Worm (Caenorhabditis elegans) whole organism, L2 larva: ENCODE results near the gene sedl-1.

Experiments used
- C34F6.9 ChIP-seq: fragments of 150-350 bp; optimal IDR thresholded peaks from 2 replicates; lab custom pipeline; 2014; ENCODE audit warnings: missing biosample characterization, missing genetic modification characterization
- F13H6.1 ChIP-seq: sonication (generic microtip); optimal IDR thresholded peaks from 2 replicates; lab custom pipeline; 2016; ENCODE audit warnings: missing genetic modification characterization, missing compliant biosample characterization
- R02D3.7 ChIP-seq: fragments of 150-350 bp; optimal IDR thresholded peaks from 2 replicates; lab custom pipeline; 2014; ENCODE audit warnings: missing biosample characterization, missing genetic modification characterization
- Y55F3AM.14 ChIP-seq: fragments of 200-800 bp; sonication (Bioruptor generic); optimal IDR thresholded peaks from 2 replicates; lab custom pipeline; 2018; ENCODE audit warnings: mild to moderate bottlenecking, missing genetic modification characterization, missing compliant biosample characterization
- ZK546.5 ChIP-seq: sonication (generic microtip); optimal IDR thresholded peaks from 2 replicates; lab custom pipeline; 2017; ENCODE audit warnings: missing biosample characterization, missing genetic modification characterization
- alr-1 ChIP-seq: fragments of 150-350 bp; optimal IDR thresholded peaks from 2 replicates; lab custom pipeline; 2014; ENCODE audit warnings: missing biosample characterization, missing genetic modification characterization
- aly-2 ChIP-seq: fragments of 150-350 bp; optimal IDR thresholded peaks from 2 replicates; lab custom pipeline; 2014; ENCODE audit warnings: missing biosample characterization, missing genetic modification characterization
- ama-1 ChIP-seq: fragments of 150-350 bp; optimal IDR thresholded peaks from 2 replicates; lab custom pipeline; 2018; ENCODE audit warnings: inconsistent platforms
- blmp-1 ChIP-seq: sonication (generic microtip); optimal IDR thresholded peaks from 2 replicates; lab custom pipeline; 2017; ENCODE audit warnings: missing genetic modification characterization, mild to moderate bottlenecking, missing compliant biosample characterization, antibody characterized with exemption, moderate library complexity; ENCODE audit not compliant: insufficient read depth
- ceh-16 ChIP-seq: fragments of 150-350 bp; optimal IDR thresholded peaks from 2 replicates; lab custom pipeline; 2014; ENCODE audit warnings: missing biosample characterization, missing genetic modification characterization
- ceh-82 ChIP-seq: fragments of 150-350 bp; optimal IDR thresholded peaks from 2 replicates; lab custom pipeline; 2014; ENCODE audit warnings: missing biosample characterization, missing genetic modification characterization
- crh-2 ChIP-seq: sonication (generic microtip); optimal IDR thresholded peaks from 2 replicates; lab custom pipeline; 2017; ENCODE audit warnings: missing biosample characterization, missing genetic modification characterization
- dmd-4 ChIP-seq: sonication (generic microtip); optimal IDR thresholded peaks from 2 replicates; lab custom pipeline; 2017; ENCODE audit warnings: missing biosample characterization, missing genetic modification characterization
- egl-27 ChIP-seq: sonication (generic microtip); optimal IDR thresholded peaks from 3 replicates; lab custom pipeline; 2017; ENCODE audit warnings: missing biosample characterization, missing genetic modification reagents, missing genetic modification characterization
- elt-1 ChIP-seq: fragments of 150-350 bp; optimal IDR thresholded peaks from 2 replicates; lab custom pipeline; 2014; ENCODE audit warnings: missing biosample characterization, missing genetic modification characterization
- elt-3 ChIP-seq: sonication (generic microtip); optimal IDR thresholded peaks from 2 replicates; lab custom pipeline; 2017; ENCODE audit warnings: missing biosample characterization, missing genetic modification characterization
- fos-1 ChIP-seq: fragments of 150-350 bp; optimal IDR thresholded peaks from 2 replicates; lab custom pipeline; 2014; ENCODE audit warnings: missing biosample characterization, missing genetic modification characterization
- gmeb-1 ChIP-seq: fragments of 150-350 bp; optimal IDR thresholded peaks from 2 replicates; lab custom pipeline; 2014; ENCODE audit warnings: missing biosample characterization, missing genetic modification characterization
- lin-11 ChIP-seq: fragments of 150-350 bp; sonication (generic microtip); optimal IDR thresholded peaks from 2 replicates; lab custom pipeline; 2014; ENCODE audit warnings: missing biosample characterization, missing genetic modification characterization, inconsistent platforms, mixed read lengths
- lin-13 ChIP-seq: fragments of 150-350 bp; optimal IDR thresholded peaks from 2 replicates; lab custom pipeline; 2014; ENCODE audit warnings: missing biosample characterization, missing genetic modification reagents, missing genetic modification characterization
- lin-39 ChIP-seq: fragments of 150-350 bp; optimal IDR thresholded peaks from 2 replicates; lab custom pipeline; 2014; ENCODE audit warnings: missing biosample characterization, missing genetic modification reagents, missing genetic modification characterization
- lsy-2 ChIP-seq, 2 experiments: fragments of 150-350 bp in 1 of 2; sonication (generic microtip) in 1 of 2; optimal IDR thresholded peaks; 2 replicates each; lab custom pipeline; 2014 to 2017; ENCODE audit warnings: missing biosample characterization in 2 of 2, missing genetic modification characterization in 2 of 2
- mab-5 ChIP-seq: fragments of 150-350 bp; optimal IDR thresholded peaks from 2 replicates; lab custom pipeline; 2014; ENCODE audit warnings: missing biosample characterization, missing genetic modification characterization
- mbf-1 ChIP-seq: sonication (generic microtip); optimal IDR thresholded peaks from 2 replicates; lab custom pipeline; 2017; ENCODE audit warnings: missing biosample characterization, missing genetic modification characterization
- mdl-1 ChIP-seq, 2 experiments: fragments of 150-350 bp in 1 of 2; sonication (generic microtip) in 1 of 2; optimal IDR thresholded peaks; 2 replicates each; lab custom pipeline; 2017; ENCODE audit warnings: missing biosample characterization in 2 of 2, missing genetic modification characterization in 2 of 2
- nhr-10 ChIP-seq: sonication (generic microtip); optimal IDR thresholded peaks from 2 replicates; lab custom pipeline; 2017; ENCODE audit warnings: missing biosample characterization, missing genetic modification characterization
- nhr-11 ChIP-seq: fragments of 150-350 bp; optimal IDR thresholded peaks from 2 replicates; lab custom pipeline; 2014; ENCODE audit warnings: missing biosample characterization, missing genetic modification characterization
- nhr-12 ChIP-seq: fragments of 150-350 bp; optimal IDR thresholded peaks from 2 replicates; lab custom pipeline; 2014; ENCODE audit warnings: missing biosample characterization, missing genetic modification characterization
- nhr-129 ChIP-seq: fragments of 150-350 bp; optimal IDR thresholded peaks from 2 replicates; lab custom pipeline; 2014; ENCODE audit warnings: missing biosample characterization, missing genetic modification characterization
- nhr-21 ChIP-seq: fragments of 150-350 bp; optimal IDR thresholded peaks from 2 replicates; lab custom pipeline; 2014; ENCODE audit warnings: missing biosample characterization, missing genetic modification characterization
- nhr-23 ChIP-seq: fragments of 150-350 bp; optimal IDR thresholded peaks from 2 replicates; lab custom pipeline; 2014; ENCODE audit warnings: missing biosample characterization, missing genetic modification reagents, missing genetic modification characterization
- nhr-237 ChIP-seq: fragments of 150-350 bp; optimal IDR thresholded peaks from 2 replicates; lab custom pipeline; 2014; ENCODE audit warnings: missing biosample characterization, missing genetic modification characterization
- nhr-25 ChIP-seq: fragments of 150-350 bp; sonication (generic microtip); optimal IDR thresholded peaks from 3 replicates; lab custom pipeline; 2014; ENCODE audit warnings: missing biosample characterization, missing genetic modification characterization
- nhr-6 ChIP-seq: fragments of 150-350 bp; optimal IDR thresholded peaks from 2 replicates; lab custom pipeline; 2014; ENCODE audit warnings: missing biosample characterization, missing genetic modification characterization
- nhr-77 ChIP-seq: fragments of 150-350 bp; optimal IDR thresholded peaks from 2 replicates; lab custom pipeline; 2014; ENCODE audit warnings: missing biosample characterization, missing genetic modification characterization
- peb-1 ChIP-seq: fragments of 150-350 bp; optimal IDR thresholded peaks from 2 replicates; lab custom pipeline; 2014; ENCODE audit warnings: missing biosample characterization, missing genetic modification characterization
- sem-4 ChIP-seq: fragments of 150-350 bp; optimal IDR thresholded peaks from 2 replicates; lab custom pipeline; 2014; ENCODE audit warnings: missing biosample characterization, missing genetic modification reagents, missing genetic modification characterization
- skn-1 ChIP-seq: sonication (generic microtip); optimal IDR thresholded peaks from 2 replicates; lab custom pipeline; 2017; ENCODE audit warnings: missing biosample characterization, missing genetic modification characterization
- sma-3 ChIP-seq: sonication (generic microtip); optimal IDR thresholded peaks from 2 replicates; lab custom pipeline; 2016; ENCODE audit warnings: missing genetic modification reagents, missing genetic modification characterization, missing compliant biosample characterization
- sma-9 ChIP-seq, 2 experiments: fragments of 150-350 bp in 1 of 2; sonication (generic microtip) in 1 of 2; optimal IDR thresholded peaks; 2 replicates each; lab custom pipeline; 2014 to 2016; ENCODE audit warnings: missing genetic modification characterization in 2 of 2, mild to moderate bottlenecking in 1 of 2, missing biosample characterization in 1 of 2, missing compliant biosample characterization in 1 of 2, missing genetic modification reagents in 1 of 2, moderate library complexity in 1 of 2
- snpc-4 ChIP-seq: fragments of 150-350 bp; optimal IDR thresholded peaks from 2 replicates; lab custom pipeline; 2014; ENCODE audit warnings: missing biosample characterization, missing genetic modification characterization
- unc-39 ChIP-seq: fragments of 150-350 bp; optimal IDR thresholded peaks from 2 replicates; lab custom pipeline; 2014; ENCODE audit warnings: missing biosample characterization, missing genetic modification characterization
- unc-55 ChIP-seq: fragments of 150-350 bp; sonication (generic microtip); optimal IDR thresholded peaks from 3 replicates; lab custom pipeline; 2014; ENCODE audit warnings: missing biosample characterization, missing genetic modification reagents, missing genetic modification characterization
- unc-62 ChIP-seq: fragments of 150-350 bp; optimal IDR thresholded peaks from 2 replicates; lab custom pipeline; 2014; ENCODE audit warnings: missing biosample characterization, missing genetic modification reagents, missing genetic modification characterization
- zag-1 ChIP-seq: fragments of 150-350 bp; optimal IDR thresholded peaks from 2 replicates; lab custom pipeline; 2014; ENCODE audit warnings: missing biosample characterization, missing genetic modification characterization
- ztf-1 ChIP-seq: fragments of 200-800 bp; sonication (Bioruptor generic); conservative IDR thresholded peaks from 2 replicates; pipeline ENCODE4 v1.3.6; 2022; ENCODE audit warnings: missing genetic modification characterization, missing compliant biosample characterization
- ztf-11 ChIP-seq: sonication (generic microtip); optimal IDR thresholded peaks from 2 replicates; lab custom pipeline; 2017; ENCODE audit warnings: missing biosample characterization, missing genetic modification characterization
- ztf-4 ChIP-seq: fragments of 150-350 bp; optimal IDR thresholded peaks from 2 replicates; lab custom pipeline; 2014; ENCODE audit warnings: missing biosample characterization, missing genetic modification characterization

sedl-1 gene

ce11 chrX:1389382-1389983 lies 50.6 kb downstream of the sedl-1 start:
- TF ChIP-seq nhr-6 (tag; lab: Kevin White, UChicago) (peak; percentile 95), fos-1 (tag; lab: Kevin White, UChicago) (peak; percentile 96), skn-1 (tag; lab: Kevin White, UChicago) (peak; percentile 91), lin-11 (no peak), nhr-129 (tag; lab: Kevin White, UChicago) (peak; percentile 96), ztf-4 (tag; lab: Kevin White, UChicago) (peak; percentile 88), nhr-21 (tag; lab: Kevin White, UChicago) (peak; percentile 99), peb-1 (no peak), crh-2 (peak; percentile 96), mbf-1 (tag; lab: Kevin White, UChicago) (peak; percentile 62), C34F6.9 (tag; lab: Kevin White, UChicago) (peak; percentile 84), nhr-25 (tag; lab: Kevin White, UChicago) (peak; percentile 95), mab-5 (tag; lab: Kevin White, UChicago) (peak; percentile 66), elt-3 (no peak), aly-2 (tag; lab: Kevin White, UChicago) (peak; percentile 59), ama-1 (lab: Kevin White, UChicago) (no peak), ztf-11 (no peak), nhr-11 (tag; lab: Kevin White, UChicago) (peak; percentile 38), dmd-4 (peak; percentile 73), sma-9 (GFP tag; optimal IDR thresholded peaks at IDR 0.05; lab: Kevin White, UChicago) (peak; percentile 89), sma-9 (tag; optimal IDR thresholded peaks at IDR 0.05; lab: Kevin White, UChicago) (no peak), alr-1 (no peak), nhr-237 (tag; lab: Kevin White, UChicago) (peak; percentile 92), egl-27 (tag; lab: Kevin White, UChicago) (peak; percentile 93), unc-62 (GFP tag; lab: Kevin White, UChicago) (no peak), ztf-1 (GFP tag; lab: Robert Waterston, UW) (no peak), gmeb-1 (tag; lab: Kevin White, UChicago) (peak; percentile 87), mdl-1 (tag; optimal IDR thresholded peaks at IDR 0.05; lab: Kevin White, UChicago) (peak; percentile 7 to 80), blmp-1 (no peak), unc-55 (peak; percentile 85), lin-13 (peak; percentile 93), Y55F3AM.14 (peak; percentile 74), snpc-4 (tag; lab: Kevin White, UChicago) (peak; percentile 34), nhr-77 (peak; percentile 87), lin-39 (tag; lab: Kevin White, UChicago) (no peak), sma-3 (GFP tag; lab: Kevin White, UChicago) (peak; percentile 94), ceh-82 (peak; percentile 87), lsy-2 (tag; optimal IDR thresholded peaks at IDR 0.05; lab: Kevin White, UChicago) (peak; percentile 83 to 93), ceh-16 (peak; percentile 80), ZK546.5 (tag; lab: Kevin White, UChicago) (peak; percentile 46), R02D3.7 (peak; percentile 45), nhr-12 (tag; lab: Kevin White, UChicago) (peak; percentile 66), nhr-10 (peak; percentile 85), nhr-23 (tag; lab: Kevin White, UChicago) (no peak), zag-1 (tag; lab: Kevin White, UChicago) (peak; percentile 59), F13H6.1 (tag; lab: Kevin White, UChicago) (peak; percentile 85), sem-4 (tag; lab: Kevin White, UChicago) (peak; percentile 94), elt-1 (no peak), unc-39 (tag; lab: Kevin White, UChicago) (no peak)
